Fruit fly (Drosophila melanogaster) whole organism, embryonic: ENCODE measurements around the gene Unr.

Experiments
- ATbp ChIP-seq: fragments of 200-800 bp; sonication (Bioruptor generic); optimal IDR thresholded peaks from 2 replicates; lab custom pipeline; 2017; ENCODE audit warnings: missing biosample characterization, mild to moderate bottlenecking, missing genetic modification characterization, missing genetic modification reagents
- B-H1 ChIP-seq: fragments of 200-800 bp; sonication (Bioruptor generic); IDR thresholded peaks from 3 replicates; pipeline ENCODE4 v1.3.6; 2022; ENCODE audit warnings: missing biosample characterization, missing genetic modification characterization
- CG11456 ChIP-seq: fragments of 200-800 bp; sonication (Bioruptor generic); IDR thresholded peaks from 3 replicates; pipeline ENCODE4 v1.3.6; 2022; ENCODE audit warnings: missing biosample characterization, missing genetic modification characterization
- CG11723 ChIP-seq: fragments of 200-800 bp; sonication (Bioruptor generic); optimal IDR thresholded peaks from 2 replicates; lab custom pipeline; 2017; ENCODE audit warnings: missing biosample characterization, mild to moderate bottlenecking, missing genetic modification characterization
- CG12071 ChIP-seq: fragments of 200-800 bp; sonication (Bioruptor generic); optimal IDR thresholded peaks from 3 replicates; lab custom pipeline; 2018; ENCODE audit warnings: missing biosample characterization, mild to moderate bottlenecking, missing genetic modification characterization
- CG12391 ChIP-seq: fragments of 200-800 bp; sonication (Bioruptor generic); optimal IDR thresholded peaks from 3 replicates; lab custom pipeline; 2018; ENCODE audit warnings: missing biosample characterization, mild to moderate bottlenecking, missing genetic modification characterization, moderate library complexity
- CG17186 ChIP-seq: fragments of 200-800 bp; sonication (Bioruptor generic); optimal IDR thresholded peaks from 3 replicates; lab custom pipeline; 2017; ENCODE audit warnings: missing biosample characterization, missing genetic modification reagents, missing genetic modification characterization
- CG17612 ChIP-seq: fragments of 200-800 bp; sonication (Bioruptor generic); IDR thresholded peaks from 2 replicates; pipeline ENCODE4 v1.3.6; 2022; ENCODE audit warnings: missing biosample characterization, missing genetic modification characterization
- CG2129 ChIP-seq: fragments of 200-800 bp; sonication (Bioruptor generic); IDR thresholded peaks from 2 replicates; pipeline ENCODE4 v1.3.6; 2022; ENCODE audit warnings: missing biosample characterization, missing genetic modification characterization; ENCODE audit not compliant: partially characterized antibody
- CG30431 ChIP-seq: fragments of 200-800 bp; sonication (Bioruptor generic); optimal IDR thresholded peaks from 2 replicates; lab custom pipeline; 2017; ENCODE audit warnings: missing biosample characterization, missing genetic modification characterization
- CG3281 ChIP-seq: fragments of 200-800 bp; sonication (Bioruptor generic); optimal IDR thresholded peaks from 3 replicates; lab custom pipeline; 2017; ENCODE audit warnings: missing biosample characterization, mild to moderate bottlenecking, missing genetic modification characterization
- CG3995 ChIP-seq: fragments of 200-800 bp; sonication (Bioruptor generic); optimal IDR thresholded peaks from 3 replicates; lab custom pipeline; 2016; ENCODE audit warnings: missing biosample characterization, missing genetic modification characterization
- CG4282 ChIP-seq: fragments of 200-800 bp; sonication (Bioruptor generic); optimal IDR thresholded peaks from 2 replicates; lab custom pipeline; 2016; ENCODE audit warnings: missing biosample characterization, missing genetic modification characterization
- CG7786 ChIP-seq: fragments of 200-800 bp; sonication (Bioruptor generic); optimal IDR thresholded peaks from 2 replicates; lab custom pipeline; 2016; ENCODE audit warnings: missing biosample characterization, missing genetic modification characterization
- CG8290 ChIP-seq, 3 experiments: fragments of 200-800 bp; sonication (Bioruptor generic); optimal IDR thresholded peaks; 2 replicates each; lab custom pipeline; 2016 to 2019; ENCODE audit warnings: missing biosample characterization in 3 of 3, missing genetic modification characterization in 3 of 3, mild to moderate bottlenecking in 2 of 3, moderate library complexity in 1 of 3
- Chrac-16 ChIP-seq: fragments of 200-800 bp; sonication (Bioruptor generic); optimal IDR thresholded peaks from 3 replicates; lab custom pipeline; 2016; ENCODE audit warnings: missing biosample characterization, missing genetic modification characterization
- D19A ChIP-seq: fragments of 200-800 bp; optimal IDR thresholded peaks from 3 replicates; lab custom pipeline; 2019; ENCODE audit warnings: missing biosample characterization, mild to moderate bottlenecking, missing genetic modification characterization, moderate library complexity
- D19B ChIP-seq: fragments of 200-800 bp; sonication (Bioruptor generic); optimal IDR thresholded peaks from 2 replicates; lab custom pipeline; 2017; ENCODE audit warnings: missing biosample characterization, mild to moderate bottlenecking, missing genetic modification characterization
- ERR ChIP-seq: fragments of 200-800 bp; sonication (Bioruptor generic); optimal IDR thresholded peaks from 2 replicates; lab custom pipeline; 2016; ENCODE audit warnings: missing biosample characterization, missing genetic modification characterization
- Ets65A ChIP-seq: fragments of 200-800 bp; sonication (Bioruptor generic); peaks from one replicate; lab custom pipeline; 2016; ENCODE audit warnings: missing biosample characterization, missing genetic modification characterization
- HLH3B ChIP-seq: fragments of 200-800 bp; sonication (Bioruptor generic); IDR thresholded peaks from 2 replicates; pipeline ENCODE4 v1.3.6; 2022; ENCODE audit warnings: missing biosample characterization, missing genetic modification characterization
- HLH4C ChIP-seq: fragments of 200-800 bp; sonication (Bioruptor generic); IDR thresholded peaks from 3 replicates; pipeline ENCODE4 v1.3.6; 2022; ENCODE audit warnings: missing biosample characterization, missing genetic modification characterization; ENCODE audit not compliant: partially characterized antibody
- HLH54F ChIP-seq: fragments of 200-800 bp; sonication (Bioruptor generic); optimal IDR thresholded peaks from 3 replicates; lab custom pipeline; 2016; ENCODE audit warnings: missing biosample characterization, missing genetic modification characterization
- HLHmδ ChIP-seq: fragments of 200-800 bp; sonication (Bioruptor generic); optimal IDR thresholded peaks from 2 replicates; lab custom pipeline; 2018; ENCODE audit warnings: missing biosample characterization, mild to moderate bottlenecking, missing genetic modification characterization, moderate library complexity
- Hey ChIP-seq: fragments of 200-800 bp; sonication (Bioruptor generic); optimal IDR thresholded peaks from 3 replicates; lab custom pipeline; 2018; ENCODE audit warnings: missing biosample characterization, mild to moderate bottlenecking, missing genetic modification characterization
- HmgD ChIP-seq: fragments of 200-800 bp; sonication (Bioruptor generic); optimal IDR thresholded peaks from 3 replicates; lab custom pipeline; 2016; ENCODE audit warnings: missing biosample characterization, missing genetic modification characterization
- MBD-R2 ChIP-seq: fragments of 200-800 bp; sonication (Bioruptor generic); IDR thresholded peaks from 2 replicates; pipeline ENCODE4 v1.3.6; 2022; ENCODE audit warnings: missing biosample characterization, missing genetic modification characterization
- MTF-1 ChIP-seq: fragments of 200-800 bp; sonication (Bioruptor generic); optimal IDR thresholded peaks from 2 replicates; lab custom pipeline; 2018; ENCODE audit warnings: missing biosample characterization, mild to moderate bottlenecking, missing genetic modification characterization, borderline replicate concordance
- Ravus ChIP-seq: fragments of 200-800 bp; sonication (Bioruptor generic); IDR thresholded peaks from 2 replicates; pipeline ENCODE4 v1.3.6; 2022; ENCODE audit warnings: missing biosample characterization, missing genetic modification characterization
- Rfx ChIP-seq: fragments of 200-800 bp; sonication (Bioruptor generic); IDR thresholded peaks from 2 replicates; pipeline ENCODE4 v1.3.6; 2022; ENCODE audit warnings: missing biosample characterization, missing genetic modification characterization
- Xrp1 ChIP-seq: fragments of 200-800 bp; sonication (Bioruptor generic); IDR thresholded peaks from 2 replicates; pipeline ENCODE4 v1.3.6; 2022; ENCODE audit warnings: missing biosample characterization, missing genetic modification characterization
- YL-1 ChIP-seq: fragments of 200-800 bp; sonication (Bioruptor generic); optimal IDR thresholded peaks from 3 replicates; lab custom pipeline; 2017; ENCODE audit warnings: missing biosample characterization, mild to moderate bottlenecking, missing genetic modification characterization
- amos ChIP-seq: fragments of 200-800 bp; sonication (Bioruptor generic); IDR thresholded peaks from 2 replicates; pipeline ENCODE4 v1.3.6; 2022; ENCODE audit warnings: missing biosample characterization, missing genetic modification characterization; ENCODE audit not compliant: partially characterized antibody
- aop ChIP-seq: fragments of 200-800 bp; sonication (Bioruptor generic); IDR thresholded peaks from 2 replicates; pipeline ENCODE4 v1.3.6; 2022; ENCODE audit warnings: missing biosample characterization, missing genetic modification characterization
- da ChIP-seq: fragments of 200-800 bp; sonication (Bioruptor generic); optimal IDR thresholded peaks from 2 replicates; lab custom pipeline; 2016; ENCODE audit warnings: missing biosample characterization, missing genetic modification characterization
- dm ChIP-seq: fragments of 200-800 bp; sonication (Bioruptor generic); optimal IDR thresholded peaks from 3 replicates; lab custom pipeline; 2016; ENCODE audit warnings: missing biosample characterization, missing genetic modification characterization
- dmrt99B ChIP-seq: fragments of 200-800 bp; sonication (Bioruptor generic); optimal IDR thresholded peaks from 2 replicates; lab custom pipeline; 2018; ENCODE audit warnings: missing biosample characterization, mild to moderate bottlenecking, missing genetic modification characterization, moderate library complexity
- dpn ChIP-seq, 2 experiments: fragments of 200-800 bp; sonication (Bioruptor generic); optimal IDR thresholded peaks; 3 replicates each; lab custom pipeline; 2016; ENCODE audit warnings: missing biosample characterization in 2 of 2, missing genetic modification characterization in 2 of 2
- her ChIP-seq: fragments of 200-800 bp; sonication (Bioruptor generic); optimal IDR thresholded peaks from 2 replicates; lab custom pipeline; 2016; ENCODE audit warnings: missing biosample characterization, missing genetic modification characterization
- nerfin-2 ChIP-seq: fragments of 200-800 bp; sonication (Bioruptor generic); IDR thresholded peaks from 2 replicates; pipeline ENCODE4 v1.3.6; 2022; ENCODE audit warnings: missing biosample characterization, missing genetic modification characterization; ENCODE audit not compliant: partially characterized antibody
- phol ChIP-seq: fragments of 200-800 bp; sonication (Bioruptor generic); optimal IDR thresholded peaks from 3 replicates; lab custom pipeline; 2018; ENCODE audit warnings: missing biosample characterization, mild to moderate bottlenecking, missing genetic modification characterization, moderate library complexity
- pnt ChIP-seq: fragments of 200-800 bp; sonication (Bioruptor generic); optimal IDR thresholded peaks from 3 replicates; lab custom pipeline; 2016; ENCODE audit warnings: missing biosample characterization, missing genetic modification characterization
- prd ChIP-seq, 3 experiments: fragments of >200 bp in 2 of 3; fragments of 200-800 bp in 1 of 3; sonication (Bioruptor generic) in 1 of 3; optimal IDR thresholded peaks in 2 of 3; IDR thresholded peaks in 1 of 3; 2 replicates in 2 of 3; 3 replicates in 1 of 3; pipeline versions ENCODE4 v1.3.6 to Lab custom; 2017 to 2022; ENCODE audit warnings: missing biosample characterization in 1 of 3, missing genetic modification characterization in 1 of 3
- pzg ChIP-seq: fragments of 200-800 bp; sonication (Bioruptor generic); optimal IDR thresholded peaks from 3 replicates; lab custom pipeline; 2018; ENCODE audit warnings: missing biosample characterization, mild to moderate bottlenecking, missing genetic modification characterization, moderate library complexity
- repo ChIP-seq: fragments of 200-800 bp; sonication (Bioruptor generic); optimal IDR thresholded peaks from 2 replicates; lab custom pipeline; 2016; ENCODE audit warnings: missing biosample characterization, missing genetic modification characterization
- ro ChIP-seq: fragments of 200-800 bp; sonication (Bioruptor generic); IDR thresholded peaks from 2 replicates; pipeline ENCODE4 v1.3.6; 2022; ENCODE audit warnings: missing biosample characterization, missing genetic modification characterization
- sna ChIP-seq: fragments of 200-800 bp; sonication (Bioruptor generic); IDR thresholded peaks from 2 replicates; pipeline ENCODE4 v1.3.6; 2022; ENCODE audit warnings: missing biosample characterization, missing genetic modification characterization; ENCODE audit not compliant: partially characterized antibody
- tap ChIP-seq: fragments of 200-800 bp; optimal IDR thresholded peaks from 3 replicates; lab custom pipeline; 2019; ENCODE audit warnings: missing biosample characterization, mild to moderate bottlenecking, missing genetic modification characterization, moderate library complexity

Gene Unr

dm6 chr3L:8446050-8446781 is 4.0 kb upstream of the Unr start (continued):
- TF ChIP-seq CG30431 (GFP tag; lab: Kevin White, UChicago) (no peak), sna (GFP tag; lab: Robert Waterston, UW) (no peak), aop (GFP tag; lab: Robert Waterston, UW) (no peak), Chrac-16 (GFP tag; lab: Kevin White, UChicago) (peak; percentile 9), dpn (GFP tag; optimal IDR thresholded peaks at IDR 0.05; lab: Kevin White, UChicago) (peak; percentile 51 to 55), CG12071 (GFP tag; lab: Kevin White, UChicago) (peak; percentile 68), HmgD (no peak), HLH4C (GFP tag; lab: Robert Waterston, UW) (no peak), CG4282 (GFP tag; lab: Kevin White, UChicago) (no peak), CG8290 (GFP tag; optimal IDR thresholded peaks at IDR 0.05; lab: Kevin White, UChicago) (no peak), CG8290 (tag; optimal IDR thresholded peaks at IDR 0.05; lab: Kevin White, UChicago) (peak in 1 of 2 experiments; percentile 70), her (GFP tag; lab: Kevin White, UChicago) (peak; percentile 64), Xrp1 (GFP tag; lab: Robert Waterston, UW) (peak; percentile 43; the same call in 1 of the 2 replicates), repo (GFP tag; lab: Kevin White, UChicago) (no peak), phol (tag; lab: Kevin White, UChicago) (peak; percentile 30), ERR (GFP tag; lab: Kevin White, UChicago) (peak; percentile 55), B-H1 (GFP tag; lab: Robert Waterston, UW) (peak; percentile 40; the same call in 1 of the 3 replicates), CG11456 (GFP tag; lab: Robert Waterston, UW) (no peak), ro (no peak), CG7786 (GFP tag; lab: Kevin White, UChicago) (peak; percentile 26), MTF-1 (GFP tag; lab: Kevin White, UChicago) (no peak), dm (GFP tag; lab: Kevin White, UChicago) (no peak), pnt (GFP tag; lab: Kevin White, UChicago) (no peak), YL-1 (GFP tag; lab: Kevin White, UChicago) (no peak), CG12391 (tag; lab: Kevin White, UChicago) (peak; percentile 54), CG11723 (GFP tag; lab: Kevin White, UChicago) (no peak), amos (no peak), da (GFP tag; lab: Kevin White, UChicago) (no peak), HLHmδ (GFP tag; lab: Kevin White, UChicago) (no peak), D19A (tag; lab: Kevin White, UChicago) (peak; percentile 34), Rfx (GFP tag; lab: Robert Waterston, UW) (peak; percentile 80), ATbp (GFP tag; lab: Kevin White, UChicago) (peak; percentile 27), CG17612 (no peak), pzg (GFP tag; lab: Kevin White, UChicago) (no peak), HLH54F (GFP tag; lab: Kevin White, UChicago) (peak; percentile 35), Ets65A (GFP tag; lab: Kevin White, UChicago) (peak; percentile 68), D19B (GFP tag; lab: Kevin White, UChicago) (peak; percentile 57), prd (optimal IDR thresholded peaks at IDR 0.05; lab: Kevin White, UChicago) (no peak), prd (GFP tag; IDR thresholded peaks at IDR 0.05; lab: Robert Waterston, UW) (no peak), Ravus (GFP tag; lab: Robert Waterston, UW) (no peak; the same call in 1 of the 2 replicates), CG2129 (GFP tag; lab: Robert Waterston, UW) (no peak), dmrt99B (tag; lab: Kevin White, UChicago) (peak; percentile 61), nerfin-2 (GFP tag; lab: Robert Waterston, UW) (no peak), CG3281 (GFP tag; lab: Kevin White, UChicago) (peak; percentile 69), CG3995 (GFP tag; lab: Kevin White, UChicago) (no peak), tap (tag; lab: Kevin White, UChicago) (peak; percentile 51), Hey (no peak), HLH3B (peak; percentile 19; the same call in 1 of the 2 replicates), CG17186 (GFP tag; lab: Kevin White, UChicago) (no peak), MBD-R2 (no peak; the same call in 1 of the 2 replicates)
